Worm (Caenorhabditis elegans) whole organism, early embryonic: ENCODE results near the gene copb-1.

Experiments used
- B0310.2 ChIP-seq: sonication (generic microtip); optimal IDR thresholded peaks from 2 replicates; lab custom pipeline; 2016; ENCODE audit warnings: mild to moderate bottlenecking, missing genetic modification characterization, missing compliant biosample characterization
- F13C5.2 ChIP-seq: sonication (generic microtip); optimal IDR thresholded peaks from 2 replicates; lab custom pipeline; 2017; ENCODE audit warnings: mild to moderate bottlenecking, missing genetic modification characterization, inconsistent platforms, missing compliant biosample characterization
- aly-1 ChIP-seq: sonication (generic microtip); optimal IDR thresholded peaks from 2 replicates; lab custom pipeline; 2016; ENCODE audit warnings: missing genetic modification characterization, missing compliant biosample characterization
- ama-1 ChIP-seq: fragments of 150-350 bp; optimal IDR thresholded peaks from 2 replicates; lab custom pipeline; 2014
- ceh-13 ChIP-seq: fragments of 200-800 bp; sonication (Bioruptor generic); optimal IDR thresholded peaks from 2 replicates; lab custom pipeline; 2018; ENCODE audit warnings: mild to moderate bottlenecking, missing genetic modification characterization, missing compliant biosample characterization
- ceh-36 ChIP-seq: sonication (generic microtip); optimal IDR thresholded peaks from 2 replicates; lab custom pipeline; 2016; ENCODE audit warnings: missing genetic modification characterization, inconsistent platforms, missing compliant biosample characterization
- ets-7 ChIP-seq: sonication (generic microtip); optimal IDR thresholded peaks from 2 replicates; lab custom pipeline; 2016; ENCODE audit warnings: missing genotype, missing genetic modification characterization, missing compliant biosample characterization
- flt-1 ChIP-seq: fragments of 200-800 bp; sonication (Bioruptor generic); IDR thresholded peaks from 2 replicates; pipeline ENCODE4 v1.3.6; 2022; ENCODE audit warnings: missing genetic modification characterization, missing compliant biosample characterization
- hmbx-1 ChIP-seq: sonication (generic microtip); optimal IDR thresholded peaks from 2 replicates; lab custom pipeline; 2016; ENCODE audit warnings: mild to moderate bottlenecking, missing genetic modification characterization, missing compliant biosample characterization
- hmg-4 ChIP-seq: fragments of 200-800 bp; sonication (Bioruptor generic); optimal IDR thresholded peaks from 2 replicates; lab custom pipeline; 2018; ENCODE audit warnings: mild to moderate bottlenecking, missing genetic modification characterization, missing compliant biosample characterization
- hnd-1 ChIP-seq: sonication (generic microtip); optimal IDR thresholded peaks from 2 replicates; lab custom pipeline; 2016; ENCODE audit warnings: missing genetic modification characterization, missing compliant biosample characterization
- pes-1 ChIP-seq: fragments of 200-800 bp; sonication (Bioruptor generic); IDR thresholded peaks from 2 replicates; pipeline ENCODE4 v1.3.6; 2022; ENCODE audit warnings: missing genetic modification reagents, missing genetic modification characterization, missing compliant biosample characterization
- scrt-1 ChIP-seq: fragments of 200-800 bp; sonication (Bioruptor generic); IDR thresholded peaks from 2 replicates; pipeline ENCODE4 v1.3.6; 2022; ENCODE audit warnings: missing genetic modification characterization, missing compliant biosample characterization
- sea-1 ChIP-seq: fragments of 200-800 bp; sonication (Bioruptor generic); conservative IDR thresholded peaks from 2 replicates; pipeline ENCODE4 v1.3.6; 2022; ENCODE audit warnings: missing genetic modification characterization, missing compliant biosample characterization
- tbx-11 ChIP-seq: fragments of 200-800 bp; sonication (Bioruptor generic); IDR thresholded peaks from 2 replicates; pipeline ENCODE4 v1.3.6; 2022; ENCODE audit warnings: missing genetic modification characterization, missing compliant biosample characterization
- tbx-37 ChIP-seq: fragments of 200-800 bp; sonication (Bioruptor generic); conservative IDR thresholded peaks from 2 replicates; pipeline ENCODE4 v1.3.6; 2022; ENCODE audit warnings: missing genetic modification reagents, missing genetic modification characterization, missing compliant biosample characterization
- tra-4 ChIP-seq: sonication (generic microtip); optimal IDR thresholded peaks from 2 replicates; lab custom pipeline; 2017; ENCODE audit warnings: missing genetic modification characterization, missing compliant biosample characterization

copb-1 gene

DNA sequence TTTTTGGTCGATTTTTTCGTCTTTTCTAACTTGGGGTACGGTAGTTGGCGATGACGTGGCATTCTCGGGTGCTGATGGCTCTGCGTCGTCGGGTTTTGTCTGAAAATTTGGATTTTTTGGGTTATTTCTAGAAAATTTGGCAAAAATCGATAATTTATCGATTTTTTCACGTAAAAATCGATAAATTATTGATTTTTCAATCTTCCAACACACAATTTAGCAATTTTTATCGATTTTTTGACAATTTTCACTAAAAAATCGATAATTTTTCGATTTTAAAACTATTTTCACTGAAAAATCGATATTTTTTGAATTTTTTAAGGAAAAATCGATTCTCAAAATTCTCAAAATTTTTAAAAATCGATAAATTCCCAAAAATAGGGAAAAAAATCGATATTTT is 15.7 kb upstream of the copb-1 start:
- TF ChIP-seq tra-4 (tag; lab: Kevin White, UChicago), result no peak
- no peak for TF ChIP-seq B0310.2 (tag; lab: Kevin White, UChicago)
- TF ChIP-seq scrt-1 (GFP tag; lab: Robert Waterston, UW), result no peak

DNA sequence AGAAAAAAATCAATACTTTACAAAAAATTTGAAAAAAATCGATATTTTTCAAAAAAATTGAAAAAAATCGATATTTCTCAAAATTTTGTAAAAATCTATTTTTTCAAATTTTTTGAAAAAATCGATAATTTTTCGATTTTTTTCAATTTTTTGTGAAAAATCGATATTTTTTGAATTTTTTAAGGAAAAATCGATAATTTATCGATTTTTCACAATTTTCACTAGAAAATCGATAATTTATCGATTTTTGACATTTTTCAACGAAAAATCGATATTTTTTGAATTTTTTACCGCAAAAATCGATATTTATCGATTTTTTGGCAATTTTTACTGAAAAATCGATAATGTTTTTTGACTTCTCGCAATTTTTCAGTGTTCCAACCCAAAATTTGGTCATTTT is 15.2 kb upstream of the copb-1 start:
- no peak for TF ChIP-seq tbx-37 (GFP tag; lab: Robert Waterston, UW)
- TF ChIP-seq tra-4 (tag; lab: Kevin White, UChicago), result no peak
- TF ChIP-seq pes-1, result no peak
- TF ChIP-seq ama-1, result no peak
- TF ChIP-seq ceh-36 (tag; lab: Kevin White, UChicago), result no peak
- TF ChIP-seq ets-7 (tag; lab: Kevin White, UChicago), result no peak
- no peak for TF ChIP-seq hmg-4 (GFP tag; lab: Kevin White, UChicago)
- no peak for TF ChIP-seq ceh-13 (GFP tag; lab: Kevin White, UChicago)
- no peak for TF ChIP-seq hnd-1
- TF ChIP-seq B0310.2 (tag; lab: Kevin White, UChicago), result no peak
- no peak for TF ChIP-seq flt-1
- TF ChIP-seq F13C5.2 (tag; lab: Kevin White, UChicago), result no peak
- TF ChIP-seq scrt-1 (GFP tag; lab: Robert Waterston, UW), result no peak
- TF ChIP-seq tbx-11 (GFP tag; lab: Robert Waterston, UW), result no peak
- no peak for TF ChIP-seq aly-1 (tag; lab: Kevin White, UChicago)

DNA sequence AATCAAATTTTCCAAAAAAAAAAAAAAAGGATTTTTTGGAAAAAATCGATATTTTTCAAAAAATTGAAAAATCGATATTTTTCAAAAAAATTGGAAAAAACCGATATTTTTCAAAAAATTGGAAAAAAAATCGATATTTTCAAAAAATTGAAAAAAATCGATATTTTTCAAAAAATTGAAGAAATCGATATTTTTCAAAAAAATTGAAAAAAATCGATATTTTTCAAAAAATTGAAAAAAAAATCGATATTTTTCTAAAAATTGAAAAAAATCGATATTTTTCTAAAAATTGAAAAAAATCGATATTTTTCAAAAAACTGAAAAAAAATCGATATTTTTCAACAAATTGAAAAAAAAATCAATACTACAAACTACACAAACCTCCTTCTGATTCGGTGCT is 14.6 kb upstream of the copb-1 start:
- TF ChIP-seq ceh-13 (GFP tag; lab: Kevin White, UChicago), result no peak
- TF ChIP-seq ceh-36 (tag; lab: Kevin White, UChicago), result no peak
- TF ChIP-seq B0310.2 (tag; lab: Kevin White, UChicago), result no peak
- TF ChIP-seq pes-1, result no peak
- no peak for TF ChIP-seq F13C5.2 (tag; lab: Kevin White, UChicago)
- TF ChIP-seq hnd-1, result no peak
- no peak for TF ChIP-seq tbx-11 (GFP tag; lab: Robert Waterston, UW)
- TF ChIP-seq hmg-4 (GFP tag; lab: Kevin White, UChicago), result no peak
- no peak for TF ChIP-seq ama-1
- TF ChIP-seq sea-1, result no peak
- no peak for TF ChIP-seq tbx-37 (GFP tag; lab: Robert Waterston, UW)
- TF ChIP-seq scrt-1 (GFP tag; lab: Robert Waterston, UW), result no peak
- TF ChIP-seq tra-4 (tag; lab: Kevin White, UChicago), result no peak
- TF ChIP-seq ets-7 (tag; lab: Kevin White, UChicago), result no peak
- no peak for TF ChIP-seq flt-1
- TF ChIP-seq hmbx-1 (tag; lab: Kevin White, UChicago), result no peak
- TF ChIP-seq aly-1 (tag; lab: Kevin White, UChicago), result no peak

- TF ChIP-seq ceh-36 (tag; lab: Kevin White, UChicago), result no peak
- no peak for TF ChIP-seq hnd-1
- TF ChIP-seq ceh-13 (GFP tag; lab: Kevin White, UChicago), result no peak
- TF ChIP-seq flt-1, result no peak
- TF ChIP-seq hmg-4 (GFP tag; lab: Kevin White, UChicago), result no peak
- TF ChIP-seq tbx-37 (GFP tag; lab: Robert Waterston, UW), result no peak
- TF ChIP-seq hmbx-1 (tag; lab: Kevin White, UChicago), result no peak
- no peak for TF ChIP-seq F13C5.2 (tag; lab: Kevin White, UChicago)
- TF ChIP-seq ets-7 (tag; lab: Kevin White, UChicago), result no peak
- TF ChIP-seq sea-1, result no peak
- no peak for TF ChIP-seq scrt-1 (GFP tag; lab: Robert Waterston, UW)
- TF ChIP-seq ama-1, result no peak
- no peak for TF ChIP-seq B0310.2 (tag; lab: Kevin White, UChicago)
- TF ChIP-seq aly-1 (tag; lab: Kevin White, UChicago), result no peak
- no peak for TF ChIP-seq pes-1
Measured at ce11 chrII:3064631-3065030, 14.0 kb upstream of the copb-1 start.

- TF ChIP-seq hmg-4 (GFP tag; lab: Kevin White, UChicago) (no peak), ceh-13 (GFP tag; lab: Kevin White, UChicago) (no peak), ama-1 (no peak), tbx-11 (GFP tag; lab: Robert Waterston, UW) (no peak)
Measured at ce11 chrII:3065086-3065485, 13.5 kb upstream of the copb-1 start.

DNA sequence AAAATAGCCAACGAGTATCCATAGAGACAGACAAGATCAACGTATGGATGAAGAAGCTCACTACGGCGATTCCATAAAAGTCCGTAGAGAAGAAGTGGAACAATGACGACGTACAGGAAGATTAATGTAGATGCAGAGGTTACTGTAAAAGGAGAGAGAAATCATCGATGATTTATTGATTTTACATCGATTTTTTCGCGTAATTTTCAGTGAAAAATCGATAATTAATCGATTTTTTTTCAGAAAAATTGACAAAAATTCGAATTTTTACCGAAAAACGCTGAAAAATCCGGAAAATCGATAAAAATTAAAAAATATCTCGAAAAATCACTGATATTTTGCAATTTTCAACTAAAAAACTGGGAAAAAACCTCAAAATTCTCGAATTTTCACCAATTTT is 12.2 kb upstream of the copb-1 start:
- TF ChIP-seq tbx-11 (GFP tag; lab: Robert Waterston, UW) (no peak), scrt-1 (GFP tag; lab: Robert Waterston, UW) (no peak), ama-1 (no peak), tra-4 (tag; lab: Kevin White, UChicago) (no peak), hmbx-1 (tag; lab: Kevin White, UChicago) (no peak), pes-1 (no peak), tbx-37 (GFP tag; lab: Robert Waterston, UW) (no peak), aly-1 (tag; lab: Kevin White, UChicago) (no peak), hnd-1 (no peak), ceh-13 (GFP tag; lab: Kevin White, UChicago) (no peak), sea-1 (no peak), ceh-36 (tag; lab: Kevin White, UChicago) (no peak), flt-1 (no peak), B0310.2 (tag; lab: Kevin White, UChicago) (no peak), F13C5.2 (tag; lab: Kevin White, UChicago) (no peak), ets-7 (tag; lab: Kevin White, UChicago) (no peak), hmg-4 (GFP tag; lab: Kevin White, UChicago) (no peak)

ce11 chrII:3067447-3067846 is 11.1 kb upstream of the copb-1 start:
- TF ChIP-seq hmbx-1 (tag; lab: Kevin White, UChicago) (no peak), ceh-13 (GFP tag; lab: Kevin White, UChicago) (no peak), tbx-11 (GFP tag; lab: Robert Waterston, UW) (no peak), B0310.2 (tag; lab: Kevin White, UChicago) (no peak), hnd-1 (no peak), ama-1 (no peak), tra-4 (tag; lab: Kevin White, UChicago) (no peak), aly-1 (tag; lab: Kevin White, UChicago) (no peak), ceh-36 (tag; lab: Kevin White, UChicago) (no peak), tbx-37 (GFP tag; lab: Robert Waterston, UW) (no peak), flt-1 (no peak), pes-1 (no peak), scrt-1 (GFP tag; lab: Robert Waterston, UW) (no peak), sea-1 (no peak), F13C5.2 (tag; lab: Kevin White, UChicago) (no peak), ets-7 (tag; lab: Kevin White, UChicago) (no peak), hmg-4 (GFP tag; lab: Kevin White, UChicago) (no peak)
